Fruit fly (Drosophila melanogaster): ENCODE results near the gene ERp44.

Gene ERp44

dm6 chrX:16333434-16334141 is 36.1 kb upstream of the ERp44 start, which contains the start of the genes CG9921 and Dsp1 (continued):
- peak; percentile 4 for TF ChIP-seq HHEX (GFP tag; optimal IDR thresholded peaks at IDR 0.05)
- TF ChIP-seq CG4360 (GFP tag; IDR thresholded peaks at IDR 0.05) = no peak
- TF ChIP-seq CG12744 (GFP tag; optimal IDR thresholded peaks at IDR 0.05) = no peak
- TF ChIP-seq lola (GFP tag; optimal IDR thresholded peaks at IDR 0.05) = peak in 1 of 3 experiments; percentile 44
- no peak for TF ChIP-seq ab (GFP tag; optimal IDR thresholded peaks at IDR 0.05)
- TF ChIP-seq prd (optimal IDR thresholded peaks at IDR 0.05) = no peak
- TF ChIP-seq prd (GFP tag; IDR thresholded peaks at IDR 0.05) = 0 out of 3 replicates have a peak, but pooled peaks have one; percentile 10
- TF ChIP-seq C15 (GFP tag; IDR thresholded peaks at IDR 0.05) = no peak
- peak; percentile 65 for TF ChIP-seq HmgZ (tag; optimal IDR thresholded peaks at IDR 0.05)
- TF ChIP-seq Aef1 (GFP tag; IDR thresholded peaks at IDR 0.05) = peak; percentile 38; the same call in 2 of the 3 replicates
- TF ChIP-seq CG8478 (optimal IDR thresholded peaks at IDR 0.05) = peak; percentile 8
- no peak for TF ChIP-seq bsh (GFP tag; optimal IDR thresholded peaks at IDR 0.05)
- peak; percentile 25; the same call in 1 of the 2 replicates for TF ChIP-seq CG32532 (GFP tag; IDR thresholded peaks at IDR 0.05)
- TF ChIP-seq ci (GFP tag; IDR thresholded peaks at IDR 0.05) = peak; percentile 62; the same call in 2 of the 3 replicates
- no peak for TF ChIP-seq Chrac-16 (GFP tag; optimal IDR thresholded peaks at IDR 0.05)
- no peak for TF ChIP-seq caup (GFP tag; optimal IDR thresholded peaks at IDR 0.05; ENCODE audit: severe bottlenecking)
- no peak for TF ChIP-seq CG4424 (GFP tag; optimal IDR thresholded peaks at IDR 0.05)
- TF ChIP-seq Kr (GFP tag; optimal IDR thresholded peaks at IDR 0.05) = no peak
- TF ChIP-seq sc (optimal IDR thresholded peaks at IDR 0.05) = no peak
- no peak for TF ChIP-seq sc (GFP tag; optimal IDR thresholded peaks at IDR 0.05)
- TF ChIP-seq nom (GFP tag; optimal IDR thresholded peaks at IDR 0.05) = peak; percentile 13
- no peak for TF ChIP-seq onecut (GFP tag; IDR thresholded peaks at IDR 0.05)
- peak; percentile 97 for TF ChIP-seq Trl (optimal IDR thresholded peaks at IDR 0.05)
- TF ChIP-seq Trl (GFP tag; optimal IDR thresholded peaks at IDR 0.05) = no peak
- TF ChIP-seq CG11456 (GFP tag; IDR thresholded peaks at IDR 0.05) = no peak
- TF ChIP-seq CG10543 (GFP tag; optimal IDR thresholded peaks at IDR 0.05) = peak; percentile 49
- TF ChIP-seq CG2875 (GFP tag; optimal IDR thresholded peaks at IDR 0.05) = no peak
- no peak for TF ChIP-seq z (GFP tag; IDR thresholded peaks at IDR 0.05)
- TF ChIP-seq CrebB (tag; optimal IDR thresholded peaks at IDR 0.05) = peak; percentile 38
- TF ChIP-seq CG12391 (tag; optimal IDR thresholded peaks at IDR 0.05) = no peak
- peak; percentile 23 for TF ChIP-seq scrt (GFP tag; optimal IDR thresholded peaks at IDR 0.05)
- no peak for TF ChIP-seq CG8359 (GFP tag; optimal IDR thresholded peaks at IDR 0.05; ENCODE audit: borderline replicate concordance)
- 0 out of 2 replicates have a peak, but pooled peaks have one; percentile 6 for TF ChIP-seq CG3847 (GFP tag; IDR thresholded peaks at IDR 0.05)
- TF ChIP-seq CG14014 (GFP tag; IDR thresholded peaks at IDR 0.05) = 0 out of 2 replicates have a peak, but pooled peaks have one; percentile 21
- no peak for TF ChIP-seq trh (GFP tag; optimal IDR thresholded peaks at IDR 0.05)
- no peak for TF ChIP-seq CG11093 (GFP tag; IDR thresholded peaks at IDR 0.05)
- TF ChIP-seq Bgb (GFP tag; IDR thresholded peaks at IDR 0.05; ENCODE audit: partially characterized antibody) = peak; percentile 42; the same call in 1 of the 2 replicates
- TF ChIP-seq ato (GFP tag; IDR thresholded peaks at IDR 0.05; ENCODE audit: partially characterized antibody) = no peak
- TF ChIP-seq Med (GFP tag) = peak; percentile 81
- TF ChIP-seq cad (GFP tag; optimal IDR thresholded peaks at IDR 0.05) = peak; percentile 27
- no peak for TF ChIP-seq disco-r (GFP tag; optimal IDR thresholded peaks at IDR 0.05)
- peak; percentile 72 for TF ChIP-seq rib (GFP tag; IDR thresholded peaks at IDR 0.05)
- no peak for TF ChIP-seq seq (GFP tag; IDR thresholded peaks at IDR 0.05)
- peak in 1 of 2 experiments; percentile 56 for TF ChIP-seq eve (GFP tag; optimal IDR thresholded peaks at IDR 0.05)
- no peak for TF ChIP-seq Dfd (GFP tag; optimal IDR thresholded peaks at IDR 0.05)
- peak; percentile 5 for TF ChIP-seq CG1603 (tag; optimal IDR thresholded peaks at IDR 0.05)
- TF ChIP-seq crp (GFP tag; optimal IDR thresholded peaks at IDR 0.05) = no peak
- TF ChIP-seq CG3163 (GFP tag; optimal IDR thresholded peaks at IDR 0.05) = peak; percentile 73
- no peak for TF ChIP-seq B-H1 (GFP tag; IDR thresholded peaks at IDR 0.05)
- peak; percentile 45 for TF ChIP-seq CG8924 (tag; optimal IDR thresholded peaks at IDR 0.05)

Data from whole organism, embryonic.